Worm (Caenorhabditis elegans) whole organism, L4 larva: ENCODE data around the gene F52E1.2.

Source experiments
- dmd-8 ChIP-seq: fragments of 200-800 bp; sonication (Bioruptor generic); IDR thresholded peaks from 2 replicates; pipeline ENCODE4 v1.3.6; 2022; ENCODE audit warnings: missing genetic modification characterization, missing compliant biosample characterization
- madf-9 ChIP-seq: fragments of 200-800 bp; sonication (Bioruptor generic); conservative IDR thresholded peaks from 2 replicates; pipeline ENCODE4 v1.3.6; 2022; ENCODE audit warnings: missing genetic modification reagents, missing genetic modification characterization, missing compliant biosample characterization
- ztf-11 ChIP-seq: fragments of 150-350 bp; optimal IDR thresholded peaks from 2 replicates; lab custom pipeline; 2014; ENCODE audit warnings: missing biosample characterization, missing genetic modification characterization

ce11 chrV:8428585-8429414, 18.4 kb downstream of the F52E1.2 start:
- TF ChIP-seq madf-9 (GFP tag; lab: Robert Waterston, UW): no peak
- TF ChIP-seq ztf-11: no peak
- no peak for TF ChIP-seq dmd-8 (GFP tag; lab: Robert Waterston, UW)
